Fruit fly (Drosophila melanogaster) whole organism: ENCODE data around the gene ebd2.

ENCODE experiments used
- CG8478 ChIP-seq: fragments of >200 bp; optimal IDR thresholded peaks from 2 replicates; lab custom pipeline; 2018; ENCODE audit warnings: inconsistent platforms
- EcR ChIP-seq, 2 experiments: fragments of >200 bp; optimal IDR thresholded peaks; 2 replicates each; lab custom pipeline; 2017; ENCODE audit warnings: missing biosample characterization in 2 of 2, missing genetic modification characterization in 2 of 2, missing genetic modification reagents in 2 of 2
- pan ChIP-seq: fragments of >200 bp; optimal IDR thresholded peaks from 2 replicates; lab custom pipeline; 2017
- psq ChIP-seq: fragments of >200 bp; optimal IDR thresholded peaks from 2 replicates; lab custom pipeline; 2017
- usp ChIP-seq: fragments of >200 bp; optimal IDR thresholded peaks from 2 replicates; lab custom pipeline; 2017; ENCODE audit warnings: missing biosample characterization, missing genetic modification characterization, mixed read lengths

DNA sequence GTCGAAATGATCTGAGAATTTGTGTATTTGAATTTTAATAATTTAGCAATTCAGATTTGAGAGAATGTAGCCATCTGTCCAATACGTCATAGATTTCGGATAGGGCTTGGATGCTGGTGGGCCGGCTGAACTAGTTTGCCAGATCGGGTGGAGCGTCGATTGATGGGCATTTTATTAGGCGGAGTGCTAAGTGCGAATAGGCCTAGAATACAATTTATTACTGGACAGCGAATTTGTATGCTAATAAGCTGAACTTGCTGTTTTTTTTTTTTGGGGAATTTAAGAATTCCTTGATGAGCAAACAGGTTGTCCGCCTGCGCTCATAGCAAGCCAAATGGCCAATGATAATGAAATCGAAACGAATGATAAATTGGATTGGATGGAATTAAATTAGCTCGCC is 49.9 kb downstream of the ebd2 start:
- TF ChIP-seq EcR (GFP tag; optimal IDR thresholded peaks at IDR 0.05; lab: Kevin White, UChicago) (no peak), psq (lab: Kevin White, UChicago) (no peak), usp (GFP tag; lab: Kevin White, UChicago) (no peak), pan (lab: Kevin White, UChicago) (no peak), CG8478 (lab: Kevin White, UChicago) (no peak)
